Worm (Caenorhabditis elegans): ENCODE data around the gene F58B4.6.

F58B4.6 gene

DNA sequence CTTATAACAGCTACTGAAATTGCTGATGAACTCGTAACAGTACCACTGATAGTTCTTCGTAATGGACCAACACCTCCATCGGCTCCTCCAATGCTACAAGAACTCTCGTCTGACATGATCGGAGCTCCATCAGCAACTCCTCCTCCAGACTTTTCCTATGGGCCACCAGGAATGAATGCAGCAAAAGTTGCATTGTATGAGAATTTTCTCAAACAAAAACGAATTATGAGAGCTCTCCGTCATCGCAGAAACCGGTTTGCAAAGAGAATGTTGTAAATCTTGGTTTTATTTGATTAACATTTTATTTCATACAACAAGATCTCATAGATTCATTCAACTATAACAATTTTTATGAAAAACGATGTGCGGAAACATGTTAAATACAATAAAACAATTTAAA lies 37.3 kb upstream of the F58B4.6 start (continued):
- no peak for TF ChIP-seq Y67H2A.10 (GFP tag; conservative IDR thresholded peaks at IDR 0.05)
- no peak for TF ChIP-seq ceh-100 (GFP tag; IDR thresholded peaks at IDR 0.05)
- TF ChIP-seq C06A6.2 (GFP tag; conservative IDR thresholded peaks at IDR 0.05): no peak
- no peak for TF ChIP-seq xnd-1 (tag; optimal IDR thresholded peaks at IDR 0.05)
- no peak for TF ChIP-seq bed-2 (GFP tag; IDR thresholded peaks at IDR 0.05)

DNA sequence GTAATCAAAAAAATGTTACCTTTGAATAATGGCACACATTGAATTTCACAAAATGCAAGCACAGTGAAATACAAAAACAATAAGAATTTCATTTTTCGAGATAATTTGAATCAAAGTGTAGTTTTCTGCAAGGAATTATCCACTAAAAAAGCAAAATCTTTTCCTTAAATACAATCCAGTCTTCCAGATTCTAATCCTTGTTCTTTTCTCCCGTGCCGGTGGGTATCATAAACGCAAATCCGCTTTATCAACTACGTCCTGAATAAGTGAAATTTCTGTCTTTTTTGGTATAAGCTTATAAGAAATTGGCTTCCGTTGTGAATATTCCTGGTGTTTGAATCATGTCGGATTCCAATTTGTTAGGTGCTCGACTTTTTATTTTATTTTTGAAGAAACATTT lies 36.7 kb upstream of the F58B4.6 start:
- no peak for TF ChIP-seq tlf-1 (GFP tag; optimal IDR thresholded peaks at IDR 0.05)
- TF ChIP-seq fkh-3 (tag; optimal IDR thresholded peaks at IDR 0.05): no peak
- TF ChIP-seq Y53G8AR.9 (GFP tag; conservative IDR thresholded peaks at IDR 0.05): peak; percentile 20; the same call in 1 of the 2 replicates
- TF ChIP-seq F10E7.11 (tag; optimal IDR thresholded peaks at IDR 0.05): no peak
- TF ChIP-seq snpc-1.1 (tag; optimal IDR thresholded peaks at IDR 0.05; ENCODE audit: insufficient read depth): no peak
- TF ChIP-seq lin-35 (GFP tag; optimal IDR thresholded peaks at IDR 0.05): no peak
- peak; percentile 3 for TF ChIP-seq atf-7 (tag; optimal IDR thresholded peaks at IDR 0.05)
- TF ChIP-seq F55B11.4 (tag; optimal IDR thresholded peaks at IDR 0.05; ENCODE audit: borderline replicate concordance, insufficient read depth): no peak

DNA sequence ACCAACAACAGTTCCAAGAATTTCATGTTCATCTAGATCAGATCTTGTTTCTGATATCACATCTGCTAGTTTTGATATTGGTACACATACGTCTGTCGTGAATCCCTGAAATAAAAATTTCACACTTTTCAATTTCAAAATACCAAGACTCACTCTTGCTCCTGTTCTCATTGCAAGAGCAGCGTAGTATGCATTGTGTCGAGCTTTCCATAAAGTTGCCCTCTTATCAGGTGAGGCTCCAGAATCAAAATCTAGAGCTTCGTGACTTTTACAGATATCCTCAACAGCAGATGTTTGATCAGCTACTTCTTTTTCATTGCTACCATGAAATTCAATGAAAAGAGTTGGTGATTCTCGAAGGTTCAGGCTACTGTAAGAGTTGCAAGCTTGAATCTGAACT lies 35.8 kb upstream of the F58B4.6 start, which contains the start of gene F32D8.11:
Gene F32D8.11 (minus strand): TSS at position 101 of the 400 bp plus-strand sequence.
- TF ChIP-seq Y67H2A.10 (GFP tag; conservative IDR thresholded peaks at IDR 0.05) (no peak), Y56A3A.18 (GFP tag; IDR thresholded peaks at IDR 0.05) (0 out of 2 replicates have a peak, but pooled peaks have one; percentile 6)

DNA sequence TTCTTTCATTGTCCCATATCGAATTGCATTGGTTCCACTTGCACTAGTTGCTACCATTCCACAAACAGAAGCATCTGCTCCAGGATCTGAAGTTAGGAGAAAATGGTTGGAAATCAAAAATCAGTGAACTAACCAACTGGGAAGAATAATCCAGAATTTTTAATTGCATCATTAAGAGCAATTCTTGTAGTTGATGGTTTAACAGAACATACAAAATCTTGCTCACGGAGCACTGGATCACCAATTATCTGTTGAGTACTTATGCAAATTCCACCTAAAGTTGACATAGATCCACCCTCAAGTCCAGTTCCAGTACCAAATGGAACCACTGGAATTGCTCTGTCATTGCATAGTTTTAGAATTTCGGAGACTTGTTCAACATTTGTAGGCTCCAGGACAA lies 35.1 kb upstream of the F58B4.6 start:
- TF ChIP-seq F57C9.4 (tag; optimal IDR thresholded peaks at IDR 0.05) (peak; percentile 12), hlh-12 (tag; optimal IDR thresholded peaks at IDR 0.05) (no peak), hmg-1.2 (GFP tag; IDR thresholded peaks at IDR 0.05) (no peak)

DNA sequence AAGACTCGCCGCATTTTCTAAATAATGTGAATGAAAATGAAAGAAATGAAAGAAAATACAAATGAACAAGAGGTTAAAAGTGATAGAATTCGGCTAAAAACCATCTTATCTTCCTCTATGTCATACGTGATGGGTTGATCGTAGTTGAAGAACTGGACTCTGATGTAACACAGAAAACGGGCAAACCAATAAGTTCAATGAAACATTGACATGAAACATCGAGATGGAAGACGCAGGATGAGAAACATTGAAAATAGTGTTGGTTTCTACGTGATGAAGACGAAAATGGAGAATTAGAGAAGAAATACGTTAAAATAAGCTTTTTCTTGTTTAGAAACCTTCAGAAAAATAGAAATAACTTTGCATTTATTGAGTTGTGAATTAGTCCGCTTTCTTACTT lies 33.9 kb upstream of the F58B4.6 start, which contains the start of gene F32D8.12:
Gene F32D8.12 (minus strand): TSS at position 48 of the 400 bp plus-strand sequence.
- no peak for TF ChIP-seq hsf-1 (GFP tag; IDR thresholded peaks at IDR 0.05)
- peak; percentile 9 for TF ChIP-seq ZK185.1 (tag; optimal IDR thresholded peaks at IDR 0.05; ENCODE audit: poor library complexity, severe bottlenecking)
- peak; percentile 10 for TF ChIP-seq ztf-26 (tag; optimal IDR thresholded peaks at IDR 0.05)
- peak; percentile 22 for TF ChIP-seq nhr-80 (tag; optimal IDR thresholded peaks at IDR 0.05)
- TF ChIP-seq ztf-18 (tag; optimal IDR thresholded peaks at IDR 0.05): no peak
- no peak for TF ChIP-seq F49E8.2 (tag; optimal IDR thresholded peaks at IDR 0.05; ENCODE audit: insufficient read depth)
- no peak for TF ChIP-seq egl-44 (GFP tag; IDR thresholded peaks at IDR 0.05)
- TF ChIP-seq cebp-1 (GFP tag; IDR thresholded peaks at IDR 0.05): no peak
- peak; percentile 38 for TF ChIP-seq cebp-1 (tag; optimal IDR thresholded peaks at IDR 0.05)
- TF ChIP-seq lin-35 (GFP tag; optimal IDR thresholded peaks at IDR 0.05): peak in 1 of 3 experiments; percentile 36
- TF ChIP-seq B0336.3 (GFP tag; IDR thresholded peaks at IDR 0.05): 0 out of 2 replicates have a peak, but pooled peaks have one; percentile 30
- TF ChIP-seq hmg-1.2 (GFP tag; IDR thresholded peaks at IDR 0.05): peak; percentile 96
- no peak for TF ChIP-seq madf-8 (GFP tag; conservative IDR thresholded peaks at IDR 0.05)
- TF ChIP-seq F37B4.10 (GFP tag; IDR thresholded peaks at IDR 0.05): no peak
- TF ChIP-seq zim-3 (tag; optimal IDR thresholded peaks at IDR 0.05): no peak
- peak; percentile 10 for TF ChIP-seq lin-40 (tag; optimal IDR thresholded peaks at IDR 0.05)
- no peak for TF ChIP-seq nhr-179 (tag; optimal IDR thresholded peaks at IDR 0.05)
- no peak for TF ChIP-seq attf-3 (GFP tag; conservative IDR thresholded peaks at IDR 0.05)

All from whole organism, young adult.